Worm (Caenorhabditis elegans): Measurements from ENCODE around the gene sec-20.

Gene sec-20

ce11 chrIII:191803-192202 is at the start of gene sec-20:
Gene sec-20, plus strand, starts transcription at chrIII:192103.
- no peak for TF ChIP-seq dao-5 (tag; optimal IDR thresholded peaks at IDR 0.05)
- no peak for TF ChIP-seq W03F9.2 (tag; optimal IDR thresholded peaks at IDR 0.05)
- no peak for TF ChIP-seq him-1 (tag; optimal IDR thresholded peaks at IDR 0.05)

DNA sequence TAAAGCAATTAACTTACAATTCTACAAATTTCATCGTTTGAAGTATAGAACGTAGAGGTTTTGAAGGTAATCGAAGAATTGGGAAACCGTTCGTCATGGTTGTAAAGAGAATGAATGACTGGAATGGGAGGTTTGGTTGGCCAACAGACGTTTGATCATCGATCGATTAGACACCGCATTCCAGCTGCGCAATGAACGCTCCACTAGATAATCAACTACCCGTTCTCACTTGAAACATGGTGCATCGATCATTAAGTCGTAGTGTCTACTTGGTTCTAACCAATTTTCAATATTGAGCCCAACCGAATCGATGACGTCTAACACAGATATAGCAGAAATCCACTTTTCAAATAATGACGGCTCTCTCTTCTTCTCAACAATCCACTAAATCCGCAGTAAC is 48.8 kb upstream of the sec-20 start, which contains the start of gene fbxb-82:
TSS of gene fbxb-82 (minus strand) at position 101 of the 400 bp plus-strand sequence.
- TF ChIP-seq dao-5 (tag; optimal IDR thresholded peaks at IDR 0.05) (no peak), him-1 (tag; optimal IDR thresholded peaks at IDR 0.05) (no peak), W03F9.2 (tag; optimal IDR thresholded peaks at IDR 0.05) (no peak)

DNA sequence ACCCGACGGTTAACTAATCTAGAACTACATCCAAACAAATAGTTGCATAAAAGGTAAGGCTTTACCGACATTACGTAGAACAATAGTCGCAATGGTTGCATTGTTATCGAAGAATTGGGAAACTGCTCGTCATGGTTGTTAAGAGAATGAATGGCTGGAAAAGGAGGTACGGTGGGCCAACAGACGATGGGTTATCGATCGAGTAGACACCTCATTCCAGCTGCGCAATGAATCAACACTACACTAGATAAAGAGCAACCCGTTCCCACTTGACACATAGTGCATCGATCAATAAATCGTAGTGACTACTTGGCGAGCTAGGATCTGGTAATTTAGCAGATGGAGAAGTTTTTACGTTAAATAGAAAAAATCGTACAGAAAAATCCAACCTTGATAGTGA is 46.8 kb upstream of the sec-20 start, which contains the start of the genes T17A3.12 and fbxb-83:
TSS of gene T17A3.12 (minus strand) at position 101 of the 400 bp plus-strand sequence.
TSS of gene fbxb-83 (minus strand) at position 134 of the 400 bp plus-strand sequence.
- no peak for TF ChIP-seq W03F9.2 (tag; optimal IDR thresholded peaks at IDR 0.05)
- TF ChIP-seq him-1 (tag; optimal IDR thresholded peaks at IDR 0.05): no peak

ce11 chrIII:146369-146768 is 45.5 kb upstream of the sec-20 start, which contains the start of gene fbxb-84:
Gene fbxb-84, minus strand, starts transcription at chrIII:146469.
- TF ChIP-seq dao-5 (tag; optimal IDR thresholded peaks at IDR 0.05) (no peak), W03F9.2 (tag; optimal IDR thresholded peaks at IDR 0.05) (no peak), him-1 (tag; optimal IDR thresholded peaks at IDR 0.05) (no peak)

DNA sequence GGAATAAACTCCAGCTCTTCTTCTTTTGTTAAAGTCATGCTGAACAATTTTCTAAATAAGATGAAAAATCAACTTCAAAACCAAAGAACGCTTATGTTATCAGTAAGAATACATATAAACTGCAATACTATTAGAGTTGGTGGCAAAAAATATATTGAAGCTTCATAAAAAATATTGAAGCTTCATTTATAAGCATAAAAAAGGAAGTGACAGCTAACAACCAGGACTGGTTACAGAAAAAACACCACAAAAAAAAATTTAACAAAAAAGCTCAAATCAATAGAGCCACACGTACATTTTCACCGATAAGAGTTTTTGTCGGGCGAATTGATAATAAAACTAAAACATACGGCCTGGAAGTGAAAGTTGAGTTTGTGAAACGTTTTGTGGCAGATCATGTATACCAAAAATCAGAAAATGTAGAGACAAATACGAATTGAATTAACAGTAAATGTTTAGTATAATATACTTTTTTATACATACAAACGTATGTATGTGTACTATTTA is 44.3 kb upstream of the sec-20 start, which contains the start of gene sqst-5:
TSS of gene sqst-5 (minus strand) at position 51 of the 507 bp plus-strand sequence.
- no peak for TF ChIP-seq W03F9.2 (tag; optimal IDR thresholded peaks at IDR 0.05)
- no peak for TF ChIP-seq dao-5 (tag; optimal IDR thresholded peaks at IDR 0.05)
- no peak for TF ChIP-seq him-1 (tag; optimal IDR thresholded peaks at IDR 0.05)

- TF ChIP-seq W03F9.2 (tag; optimal IDR thresholded peaks at IDR 0.05): no peak
- no peak for TF ChIP-seq dao-5 (tag; optimal IDR thresholded peaks at IDR 0.05)
- no peak for TF ChIP-seq him-1 (tag; optimal IDR thresholded peaks at IDR 0.05)
Measured at ce11 chrIII:149132-149531, 42.8 kb upstream of the sec-20 start.

ce11 chrIII:151084-151483 is 40.8 kb upstream of the sec-20 start:
- TF ChIP-seq W03F9.2 (tag; optimal IDR thresholded peaks at IDR 0.05) (no peak), dao-5 (tag; optimal IDR thresholded peaks at IDR 0.05) (no peak), him-1 (tag; optimal IDR thresholded peaks at IDR 0.05) (no peak)

ce11 chrIII:154168-154567 is 37.7 kb upstream of the sec-20 start:
- TF ChIP-seq W03F9.2 (tag; optimal IDR thresholded peaks at IDR 0.05) (no peak), him-1 (tag; optimal IDR thresholded peaks at IDR 0.05) (no peak), dao-5 (tag; optimal IDR thresholded peaks at IDR 0.05) (no peak)

DNA sequence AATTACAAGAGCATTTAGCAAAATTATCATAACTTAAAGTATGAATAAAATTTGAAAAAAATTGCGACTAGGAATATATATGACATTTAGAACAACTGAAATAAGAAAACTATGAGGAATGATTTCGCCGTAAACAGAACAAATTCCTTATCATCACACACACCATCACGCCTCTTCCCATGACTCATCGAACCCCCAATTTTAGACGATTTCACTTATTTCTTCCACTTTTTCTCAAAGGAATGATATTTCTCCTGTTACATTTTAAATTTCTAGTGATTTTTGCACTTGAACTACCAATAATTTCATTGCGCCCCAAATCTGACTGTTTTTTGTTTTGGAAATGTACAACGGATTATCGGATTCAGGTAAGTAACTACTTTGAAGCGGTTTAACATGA is 35.3 kb upstream of the sec-20 start, which contains the start of the genes zig-13 and ver-1:
TSS of gene zig-13 (minus strand) at position 101 of the 400 bp plus-strand sequence.
TSS of gene ver-1 (plus strand) at position 180 of the 400 bp plus-strand sequence.
- no peak for TF ChIP-seq dao-5 (tag; optimal IDR thresholded peaks at IDR 0.05)
- TF ChIP-seq W03F9.2 (tag; optimal IDR thresholded peaks at IDR 0.05): no peak
- TF ChIP-seq him-1 (tag; optimal IDR thresholded peaks at IDR 0.05): no peak

- TF ChIP-seq W03F9.2 (tag; optimal IDR thresholded peaks at IDR 0.05) (no peak), him-1 (tag; optimal IDR thresholded peaks at IDR 0.05) (no peak), dao-5 (tag; optimal IDR thresholded peaks at IDR 0.05) (no peak)
Measured at ce11 chrIII:157980-158379, 33.9 kb upstream of the sec-20 start.

- TF ChIP-seq dao-5 (tag; optimal IDR thresholded peaks at IDR 0.05): no peak
- no peak for TF ChIP-seq him-1 (tag; optimal IDR thresholded peaks at IDR 0.05)
- TF ChIP-seq W03F9.2 (tag; optimal IDR thresholded peaks at IDR 0.05): no peak
Measured at ce11 chrIII:159149-159548, 32.8 kb upstream of the sec-20 start.

- no peak for TF ChIP-seq W03F9.2 (tag; optimal IDR thresholded peaks at IDR 0.05)
- TF ChIP-seq him-1 (tag; optimal IDR thresholded peaks at IDR 0.05): no peak
- TF ChIP-seq dao-5 (tag; optimal IDR thresholded peaks at IDR 0.05): no peak
Measured at ce11 chrIII:159665-160064, 32.2 kb upstream of the sec-20 start.

- no peak for TF ChIP-seq W03F9.2 (tag; optimal IDR thresholded peaks at IDR 0.05)
- no peak for TF ChIP-seq him-1 (tag; optimal IDR thresholded peaks at IDR 0.05)
- TF ChIP-seq dao-5 (tag; optimal IDR thresholded peaks at IDR 0.05): no peak
Measured at ce11 chrIII:164775-165174, 27.1 kb upstream of the sec-20 start, which contains the start of gene F40G9.8. Gene F40G9.8, minus strand, starts transcription at chrIII:164875.

ce11 chrIII:165390-165789 is 26.5 kb upstream of the sec-20 start, which contains the start of gene F40G9.7:
Gene F40G9.7, plus strand, starts transcription at chrIII:165690.
- no peak for TF ChIP-seq dao-5 (tag; optimal IDR thresholded peaks at IDR 0.05)
- no peak for TF ChIP-seq W03F9.2 (tag; optimal IDR thresholded peaks at IDR 0.05)
- no peak for TF ChIP-seq him-1 (tag; optimal IDR thresholded peaks at IDR 0.05)

- TF ChIP-seq dao-5 (tag; optimal IDR thresholded peaks at IDR 0.05) (no peak), W03F9.2 (tag; optimal IDR thresholded peaks at IDR 0.05) (no peak), him-1 (tag; optimal IDR thresholded peaks at IDR 0.05) (no peak)
Measured at ce11 chrIII:169478-169877, 22.4 kb upstream of the sec-20 start, which contains the start of gene F40G9.18. Gene F40G9.18, minus strand, starts transcription at chrIII:169578.

All from whole organism, L4/young adult.